Worm (Caenorhabditis elegans): ENCODE measurements around the gene nhr-226.

ce11 chrV:2250126-2250590 lies 44.5 kb upstream of the nhr-226 start, which contains the start of gene cyp-33C7:
- no peak for TF ChIP-seq sox-2 (GFP tag; IDR thresholded peaks at IDR 0.05)
- no peak for TF ChIP-seq pros-1 (tag; optimal IDR thresholded peaks at IDR 0.05)
- TF ChIP-seq unc-86 (tag; optimal IDR thresholded peaks at IDR 0.05), result no peak
- TF ChIP-seq che-1 (tag; optimal IDR thresholded peaks at IDR 0.05), result no peak
- no peak for TF ChIP-seq dve-1 (tag; optimal IDR thresholded peaks at IDR 0.05)
- no peak for TF ChIP-seq ceh-14 (tag; optimal IDR thresholded peaks at IDR 0.05)
- TF ChIP-seq pqm-1 (tag; optimal IDR thresholded peaks at IDR 0.05), result no peak
